Worm (Caenorhabditis elegans) whole organism, midembryonic: ENCODE measurements around the gene cyl-1.

Experiments used
- klf-2 ChIP-seq: fragments of 200-800 bp; sonication (Bioruptor generic); conservative IDR thresholded peaks from 2 replicates; pipeline ENCODE4 v1.3.6; 2022; ENCODE audit warnings: missing genetic modification reagents, missing genetic modification characterization, missing compliant biosample characterization
- ztf-23 ChIP-seq: fragments of 200-800 bp; sonication (Bioruptor generic); IDR thresholded peaks from 2 replicates; pipeline ENCODE4 v1.3.6; 2022; ENCODE audit warnings: missing genetic modification reagents, missing genetic modification characterization, missing compliant biosample characterization
- ztf-29 ChIP-seq: fragments of 200-800 bp; sonication (Bioruptor generic); IDR thresholded peaks from 2 replicates; pipeline ENCODE4 v1.3.6; 2022; ENCODE audit warnings: missing genetic modification reagents, missing genetic modification characterization, missing compliant biosample characterization

DNA sequence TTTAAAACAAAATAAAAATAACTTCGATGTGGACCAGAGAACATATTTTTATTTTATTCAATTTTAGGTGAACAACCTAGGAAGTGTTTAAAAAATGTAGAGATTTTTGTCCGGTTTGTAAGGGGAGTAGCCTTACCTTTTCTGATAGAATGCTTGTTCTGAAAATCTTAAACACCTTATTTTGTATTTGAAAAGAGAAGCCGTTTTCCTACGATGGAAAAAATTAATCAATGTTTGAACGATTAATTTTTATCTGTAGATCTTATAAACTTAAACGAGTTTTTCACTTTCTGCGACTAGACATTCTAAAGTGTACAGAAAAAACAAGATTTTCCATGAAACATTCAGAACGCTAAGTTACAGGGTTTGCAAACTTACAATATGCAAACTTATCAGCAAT lies 51.2 kb downstream of the cyl-1 start, which contains the start of gene F58H1.6:
- TF ChIP-seq ztf-29 (no peak), klf-2 (no peak), ztf-23 (GFP tag; lab: Robert Waterston, UW) (no peak)
